Fruit fly (Drosophila melanogaster) whole organism, adult: ENCODE results near the gene lawc.

Experiments used
- CG11617 ChIP-seq: fragments of 200-800 bp; sonication (Bioruptor generic); optimal IDR thresholded peaks from 2 replicates; lab custom pipeline; 2017; ENCODE audit warnings: mild to moderate bottlenecking, missing biosample characterization, missing genetic modification reagents, missing genetic modification characterization
- CG12768 ChIP-seq: fragments of 200-800 bp; sonication (Bioruptor generic); optimal IDR thresholded peaks from 2 replicates; lab custom pipeline; 2017; ENCODE audit warnings: missing biosample characterization, missing genetic modification characterization, mild to moderate bottlenecking, moderate library complexity, missing genetic modification reagents
- CG14711 ChIP-seq: fragments of 200-800 bp; sonication (Bioruptor generic); optimal IDR thresholded peaks from 2 replicates; lab custom pipeline; 2018; ENCODE audit warnings: missing biosample characterization, mild to moderate bottlenecking, missing genetic modification characterization, moderate library complexity
- CG1620 ChIP-seq: fragments of 200-800 bp; sonication (Bioruptor generic); optimal IDR thresholded peaks from 2 replicates; lab custom pipeline; 2016; ENCODE audit warnings: missing biosample characterization, missing genetic modification characterization
- CG33017 ChIP-seq: fragments of 200-800 bp; sonication (Bioruptor generic); optimal IDR thresholded peaks from 2 replicates; lab custom pipeline; 2018; ENCODE audit warnings: missing biosample characterization, mild to moderate bottlenecking, missing genetic modification characterization, moderate library complexity
- CG5204 ChIP-seq: fragments of 200-800 bp; sonication (Bioruptor generic); optimal IDR thresholded peaks from 2 replicates; lab custom pipeline; 2016; ENCODE audit warnings: missing biosample characterization, missing genetic modification characterization
- CG7045 ChIP-seq: fragments of 200-800 bp; sonication (Bioruptor generic); optimal IDR thresholded peaks from 2 replicates; lab custom pipeline; 2017; ENCODE audit warnings: missing biosample characterization, mild to moderate bottlenecking, missing genetic modification characterization
- CG7101 ChIP-seq: fragments of 200-800 bp; sonication (Bioruptor generic); optimal IDR thresholded peaks from 2 replicates; lab custom pipeline; 2018; ENCODE audit warnings: missing biosample characterization, mild to moderate bottlenecking, missing genetic modification characterization, moderate library complexity
- Clk ChIP-seq: fragments of 200-800 bp; sonication (Bioruptor generic); optimal IDR thresholded peaks from 2 replicates; lab custom pipeline; 2017; ENCODE audit warnings: missing biosample characterization, missing genetic modification characterization
- Crg-1 ChIP-seq: fragments of 200-800 bp; sonication (Bioruptor generic); optimal IDR thresholded peaks from 2 replicates; lab custom pipeline; 2016; ENCODE audit warnings: missing biosample characterization, missing genetic modification characterization
- Hr96 ChIP-seq: fragments of 200-800 bp; sonication (Bioruptor generic); optimal IDR thresholded peaks from 2 replicates; lab custom pipeline; 2016; ENCODE audit warnings: missing biosample characterization, missing genetic modification characterization
- Mnt ChIP-seq: fragments of 200-800 bp; sonication (Bioruptor generic); optimal IDR thresholded peaks from 2 replicates; lab custom pipeline; 2016; ENCODE audit warnings: missing biosample characterization, mild to moderate bottlenecking, missing genetic modification characterization
- bab1 ChIP-seq: fragments of 200-800 bp; sonication (Bioruptor generic); optimal IDR thresholded peaks from 3 replicates; lab custom pipeline; 2019; ENCODE audit warnings: missing biosample characterization, mild to moderate bottlenecking, missing genetic modification characterization, moderate library complexity
- cic ChIP-seq: fragments of 200-800 bp; sonication (Bioruptor generic); optimal IDR thresholded peaks from 2 replicates; lab custom pipeline; 2017; ENCODE audit warnings: missing biosample characterization, mild to moderate bottlenecking, missing genetic modification characterization, moderate library complexity
- cnc ChIP-seq, 2 experiments: fragments of >200 bp; optimal IDR thresholded peaks; 2 replicates each; lab custom pipeline; 2017
- kay ChIP-seq: fragments of 200-800 bp; sonication (Bioruptor generic); peaks from one replicate; lab custom pipeline; 2016; ENCODE audit warnings: missing biosample characterization, missing genetic modification characterization, borderline replicate concordance
- ovo ChIP-seq: fragments of 200-800 bp; sonication (Bioruptor generic); optimal IDR thresholded peaks from 2 replicates; lab custom pipeline; 2016; ENCODE audit warnings: missing biosample characterization, missing genetic modification characterization
- pad ChIP-seq: fragments of 200-800 bp; sonication (Bioruptor generic); optimal IDR thresholded peaks from 3 replicates; lab custom pipeline; 2017; ENCODE audit warnings: missing biosample characterization, missing genetic modification characterization, mild to moderate bottlenecking, moderate library complexity, missing genetic modification reagents
- tj ChIP-seq: fragments of 200-800 bp; sonication (Bioruptor generic); optimal IDR thresholded peaks from 3 replicates; lab custom pipeline; 2017; ENCODE audit warnings: missing biosample characterization, mild to moderate bottlenecking, missing genetic modification characterization, moderate library complexity
- toe ChIP-seq: fragments of 200-800 bp; sonication (Bioruptor generic); optimal IDR thresholded peaks from 2 replicates; lab custom pipeline; 2016; ENCODE audit warnings: missing biosample characterization, missing genetic modification characterization

The lawc gene

dm6 chrX:8437285-8438110 is 26.0 kb upstream of the lawc start, which contains the start of gene Miga:
TSS of gene Miga (minus strand) at chrX:8437820.
- TF ChIP-seq pad (peak; percentile 96), bab1 (GFP tag; lab: Kevin White, UChicago) (peak; percentile 33), CG14711 (tag; lab: Kevin White, UChicago) (no peak), CG12768 (no peak), CG7101 (tag; lab: Kevin White, UChicago) (no peak), Crg-1 (GFP tag; lab: Kevin White, UChicago) (peak; percentile 10), kay (GFP tag; lab: Kevin White, UChicago) (no peak), ovo (GFP tag; lab: Kevin White, UChicago) (peak; percentile 100), tj (GFP tag; lab: Kevin White, UChicago) (peak; percentile 62), Mnt (peak; percentile 21)

DNA sequence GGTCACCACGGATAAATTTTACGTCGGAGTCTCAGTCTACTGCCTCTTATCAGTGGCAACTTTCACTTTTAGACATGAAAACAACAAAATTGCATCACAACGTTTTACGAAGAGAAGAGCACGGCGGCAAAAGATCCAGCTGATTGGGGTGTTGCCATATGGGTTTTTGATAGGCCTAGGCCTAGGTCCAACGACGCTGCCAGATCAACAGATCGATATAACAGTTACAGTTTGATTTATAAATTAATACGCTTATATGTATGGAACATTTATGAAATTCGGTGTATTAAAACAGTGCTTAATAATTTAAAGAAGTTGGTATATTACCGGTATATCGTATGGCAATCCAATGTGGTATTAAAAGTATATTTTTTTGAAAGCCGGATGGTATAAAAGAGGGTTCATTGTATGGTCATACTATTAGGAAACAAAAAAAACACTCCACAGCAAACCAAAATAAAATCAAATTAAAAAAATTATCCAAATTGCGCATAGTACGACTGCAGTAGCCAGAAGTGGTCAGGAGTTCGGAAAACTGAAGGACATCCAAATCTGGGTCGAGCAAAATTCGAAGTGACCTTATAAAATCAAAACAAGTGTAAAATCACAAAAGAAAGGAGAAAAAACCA is 25.3 kb upstream of the lawc start, which contains the start of gene CG1440:
CG1440 (plus strand) TSS at position 402 of the 629 bp plus-strand sequence.
- no peak for TF ChIP-seq CG5204 (GFP tag; lab: Kevin White, UChicago)
- TF ChIP-seq Mnt = peak; percentile 59
- peak; percentile 33 for TF ChIP-seq CG11617 (GFP tag; lab: Kevin White, UChicago)
- TF ChIP-seq CG12768 = no peak
- TF ChIP-seq bab1 (GFP tag; lab: Kevin White, UChicago) = peak; percentile 89
- no peak for TF ChIP-seq cic
- peak; percentile 57 for TF ChIP-seq CG7101 (tag; lab: Kevin White, UChicago)
- TF ChIP-seq kay (GFP tag; lab: Kevin White, UChicago) = no peak
- peak; percentile 61 for TF ChIP-seq CG14711 (tag; lab: Kevin White, UChicago)
- TF ChIP-seq CG1620 (GFP tag; lab: Kevin White, UChicago) = peak; percentile 14

- no peak for TF ChIP-seq toe (GFP tag; lab: Kevin White, UChicago)
- TF ChIP-seq CG33017 = no peak
- no peak for TF ChIP-seq CG12768
- no peak for TF ChIP-seq Hr96 (GFP tag; lab: Kevin White, UChicago)
- no peak for TF ChIP-seq cnc (optimal IDR thresholded peaks at IDR 0.05; lab: Kevin White, UChicago)
- TF ChIP-seq CG14711 (tag; lab: Kevin White, UChicago) = no peak
- no peak for TF ChIP-seq Clk
- TF ChIP-seq CG5204 (GFP tag; lab: Kevin White, UChicago) = no peak
- no peak for TF ChIP-seq CG7045 (GFP tag; lab: Kevin White, UChicago)
- TF ChIP-seq CG11617 (GFP tag; lab: Kevin White, UChicago) = no peak
- TF ChIP-seq CG7101 (tag; lab: Kevin White, UChicago) = no peak
- TF ChIP-seq Crg-1 (GFP tag; lab: Kevin White, UChicago) = no peak
- no peak for TF ChIP-seq cic
- no peak for TF ChIP-seq kay (GFP tag; lab: Kevin White, UChicago)
- no peak for TF ChIP-seq ovo (GFP tag; lab: Kevin White, UChicago)
Measured at dm6 chrX:8433709-8434108, 22.3 kb upstream of the lawc start, which contains the start of gene CG32712. TSS of gene CG32712 (minus strand) at chrX:8433809.

DNA sequence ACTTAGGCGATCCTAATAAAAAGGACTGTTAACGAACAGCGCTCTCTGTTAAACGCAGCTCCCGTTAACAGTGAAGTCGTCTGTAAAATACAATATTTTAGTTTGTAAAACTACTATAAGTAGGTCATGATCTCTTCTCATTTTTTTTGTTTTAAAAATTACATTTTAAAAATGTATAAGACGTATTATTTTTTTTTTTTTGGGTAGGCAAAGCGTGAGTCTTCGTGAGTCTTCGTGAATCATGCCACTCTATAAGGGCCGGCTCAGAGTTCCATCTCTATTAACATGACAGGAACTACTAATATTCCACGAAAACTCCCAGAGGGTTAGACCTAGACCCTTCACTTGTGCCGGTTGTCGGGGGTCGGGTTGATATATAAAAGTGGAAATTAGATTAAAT is 11.2 kb upstream of the lawc start:
- TF ChIP-seq CG11617 (GFP tag; lab: Kevin White, UChicago) (no peak), kay (GFP tag; lab: Kevin White, UChicago) (peak; percentile 81), ovo (GFP tag; lab: Kevin White, UChicago) (no peak)

DNA sequence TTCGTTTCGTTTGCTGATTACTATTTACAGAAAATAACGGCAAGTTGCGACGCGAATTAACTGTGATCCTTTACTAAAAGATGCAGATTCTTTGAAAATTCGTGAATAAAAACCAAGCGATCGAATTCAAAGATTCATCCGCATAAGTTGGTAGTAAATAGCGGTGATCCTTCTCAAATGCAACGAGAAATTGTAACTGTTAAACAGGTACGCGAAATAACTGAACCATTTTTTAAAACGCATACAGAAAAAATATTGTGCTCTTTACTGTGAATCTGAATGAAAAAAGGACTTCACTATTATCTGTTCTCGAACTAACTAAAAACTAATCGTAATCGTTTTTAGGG is 10.0 kb upstream of the lawc start:
- no peak for TF ChIP-seq CG7045 (GFP tag; lab: Kevin White, UChicago)
- peak; percentile 75 for TF ChIP-seq ovo (GFP tag; lab: Kevin White, UChicago)

- TF ChIP-seq toe (GFP tag; lab: Kevin White, UChicago) (no peak), CG12768 (peak; percentile 64), cic (peak; percentile 24), CG11617 (GFP tag; lab: Kevin White, UChicago) (peak; percentile 50), CG14711 (tag; lab: Kevin White, UChicago) (no peak), tj (GFP tag; lab: Kevin White, UChicago) (peak; percentile 75), Hr96 (GFP tag; lab: Kevin White, UChicago) (no peak), Crg-1 (GFP tag; lab: Kevin White, UChicago) (no peak), CG33017 (peak; percentile 14), CG7101 (tag; lab: Kevin White, UChicago) (peak; percentile 59), bab1 (GFP tag; lab: Kevin White, UChicago) (peak; percentile 88), CG1620 (GFP tag; lab: Kevin White, UChicago) (no peak), CG7045 (GFP tag; lab: Kevin White, UChicago) (no peak), Mnt (peak; percentile 79), kay (GFP tag; lab: Kevin White, UChicago) (peak; percentile 88), pad (peak; percentile 85), CG5204 (GFP tag; lab: Kevin White, UChicago) (no peak)
Measured at dm6 chrX:8420772-8421448, 9.5 kb upstream of the lawc start.
